Fruit fly (Drosophila melanogaster) whole organism, embryonic: ENCODE data around the gene Cpr23B.

Experiments used
- Atf6 ChIP-seq: fragments of 200-800 bp; sonication (Bioruptor generic); IDR thresholded peaks from 2 replicates; pipeline ENCODE4 v1.3.6; 2022; ENCODE audit warnings: missing biosample characterization, missing genetic modification characterization
- CG10274 ChIP-seq: fragments of 200-800 bp; sonication (Bioruptor generic); optimal IDR thresholded peaks from 3 replicates; lab custom pipeline; 2017; ENCODE audit warnings: missing biosample characterization, mild to moderate bottlenecking, missing genetic modification characterization
- CG11504 ChIP-seq: fragments of 200-800 bp; sonication (Bioruptor generic); optimal IDR thresholded peaks from 3 replicates; lab custom pipeline; 2019; ENCODE audit warnings: missing biosample characterization, mild to moderate bottlenecking, missing genetic modification characterization, moderate library complexity
- CG12659 ChIP-seq: fragments of 200-800 bp; sonication (Bioruptor generic); optimal IDR thresholded peaks from 3 replicates; lab custom pipeline; 2017; ENCODE audit warnings: mild to moderate bottlenecking, missing biosample characterization, missing genetic modification reagents, missing genetic modification characterization
- CG12769 ChIP-seq: fragments of 200-800 bp; sonication (Bioruptor generic); optimal IDR thresholded peaks from 2 replicates; lab custom pipeline; 2019; ENCODE audit warnings: missing biosample characterization, mild to moderate bottlenecking, missing genetic modification characterization, moderate library complexity
- CG14441 ChIP-seq: fragments of 200-800 bp; sonication (Bioruptor generic); IDR thresholded peaks from 2 replicates; pipeline ENCODE4 v1.3.6; 2022; ENCODE audit warnings: missing biosample characterization, missing genetic modification characterization
- CG17361 ChIP-seq: fragments of 200-800 bp; sonication (Bioruptor generic); IDR thresholded peaks from 3 replicates; pipeline ENCODE4 v1.3.6; 2022; ENCODE audit warnings: missing biosample characterization, missing genetic modification characterization
- CG18262 ChIP-seq: fragments of 200-800 bp; optimal IDR thresholded peaks from 3 replicates; lab custom pipeline; 2019; ENCODE audit warnings: missing biosample characterization, mild to moderate bottlenecking, missing genetic modification characterization, moderate library complexity
- CG2678 ChIP-seq: fragments of 200-800 bp; sonication (Bioruptor generic); optimal IDR thresholded peaks from 3 replicates; lab custom pipeline; 2019; ENCODE audit warnings: missing biosample characterization, mild to moderate bottlenecking, missing genetic modification characterization, moderate library complexity
- CG31441 ChIP-seq: fragments of 200-800 bp; sonication (Bioruptor generic); IDR thresholded peaks from 2 replicates; pipeline ENCODE4 v1.3.6; 2022; ENCODE audit warnings: missing biosample characterization, missing genetic modification characterization
- CG32532 ChIP-seq: fragments of 200-800 bp; sonication (Bioruptor generic); IDR thresholded peaks from 2 replicates; pipeline ENCODE4 v1.3.6; 2022; ENCODE audit warnings: missing biosample characterization, missing genetic modification characterization
- CG3281 ChIP-seq: fragments of 200-800 bp; sonication (Bioruptor generic); optimal IDR thresholded peaks from 3 replicates; lab custom pipeline; 2017; ENCODE audit warnings: missing biosample characterization, mild to moderate bottlenecking, missing genetic modification characterization
- CG33213 ChIP-seq: fragments of 200-800 bp; sonication (Bioruptor generic); optimal IDR thresholded peaks from 3 replicates; lab custom pipeline; 2016; ENCODE audit warnings: missing biosample characterization, missing genetic modification characterization
- CG6175 ChIP-seq: fragments of 200-800 bp; sonication (Bioruptor generic); IDR thresholded peaks from 3 replicates; pipeline ENCODE4 v1.3.6; 2022; ENCODE audit warnings: missing biosample characterization, missing genetic modification characterization
- CG7357 ChIP-seq: fragments of 200-800 bp; sonication (Bioruptor generic); IDR thresholded peaks from 3 replicates; pipeline ENCODE4 v1.3.6; 2022; ENCODE audit warnings: missing biosample characterization, missing genetic modification characterization
- CG7987 ChIP-seq: fragments of 200-800 bp; sonication (Bioruptor generic); optimal IDR thresholded peaks from 2 replicates; lab custom pipeline; 2018; ENCODE audit warnings: missing biosample characterization, mild to moderate bottlenecking, missing genetic modification characterization, moderate library complexity
- CG8924 ChIP-seq: fragments of 200-800 bp; optimal IDR thresholded peaks from 3 replicates; lab custom pipeline; 2019; ENCODE audit warnings: missing biosample characterization, mild to moderate bottlenecking, missing genetic modification characterization, moderate library complexity
- D ChIP-seq, 2 experiments: fragments of 200-800 bp in 1 of 2; fragments of >200 bp in 1 of 2; sonication (Bioruptor generic) in 1 of 2; optimal IDR thresholded peaks; 2 replicates in 1 of 2; 3 replicates in 1 of 2; lab custom pipeline; 2017; ENCODE audit warnings: mild to moderate bottlenecking in 1 of 2, missing biosample characterization in 1 of 2, missing genetic modification characterization in 1 of 2, missing genetic modification reagents in 1 of 2
- Dad ChIP-seq: fragments of 200-800 bp; sonication (Bioruptor generic); optimal IDR thresholded peaks from 3 replicates; lab custom pipeline; 2016; ENCODE audit warnings: missing biosample characterization, missing genetic modification characterization
- Fer1 ChIP-seq: fragments of 200-800 bp; sonication (Bioruptor generic); optimal IDR thresholded peaks from 2 replicates; lab custom pipeline; 2017; ENCODE audit warnings: missing biosample characterization, mild to moderate bottlenecking, missing genetic modification characterization
- Hsf ChIP-seq: fragments of 200-800 bp; sonication (Bioruptor generic); optimal IDR thresholded peaks from 3 replicates; lab custom pipeline; 2016; ENCODE audit warnings: missing biosample characterization, missing genetic modification characterization
- Meics ChIP-seq: fragments of 200-800 bp; sonication (Bioruptor generic); optimal IDR thresholded peaks from 2 replicates; lab custom pipeline; 2017; ENCODE audit warnings: missing biosample characterization, mild to moderate bottlenecking, missing genetic modification characterization
- Poxn ChIP-seq: fragments of 200-800 bp; sonication (Bioruptor generic); IDR thresholded peaks from 2 replicates; pipeline ENCODE4 v1.3.6; 2022; ENCODE audit warnings: missing biosample characterization, missing genetic modification characterization
- Ptx1 ChIP-seq: fragments of 200-800 bp; sonication (Bioruptor generic); IDR thresholded peaks from 2 replicates; pipeline ENCODE4 v1.3.6; 2022; ENCODE audit warnings: missing biosample characterization, missing genetic modification characterization
- Sry-δ ChIP-seq: fragments of 200-800 bp; sonication (Bioruptor generic); optimal IDR thresholded peaks from 2 replicates; lab custom pipeline; 2016; ENCODE audit warnings: missing biosample characterization, missing genetic modification characterization
- Ssrp ChIP-seq: fragments of 200-800 bp; sonication (Bioruptor generic); optimal IDR thresholded peaks from 2 replicates; lab custom pipeline; 2018; ENCODE audit warnings: missing biosample characterization, mild to moderate bottlenecking, missing genetic modification characterization, moderate library complexity
- Tbp ChIP-seq: fragments of >200 bp; optimal IDR thresholded peaks from 2 replicates; lab custom pipeline; 2018; ENCODE audit warnings: missing biosample characterization, missing genetic modification characterization
- Xrp1 ChIP-seq: fragments of 200-800 bp; sonication (Bioruptor generic); IDR thresholded peaks from 2 replicates; pipeline ENCODE4 v1.3.6; 2022; ENCODE audit warnings: missing biosample characterization, missing genetic modification characterization
- YL-1 ChIP-seq: fragments of 200-800 bp; sonication (Bioruptor generic); optimal IDR thresholded peaks from 3 replicates; lab custom pipeline; 2017; ENCODE audit warnings: missing biosample characterization, mild to moderate bottlenecking, missing genetic modification characterization
- ase ChIP-seq: fragments of 200-800 bp; sonication (Bioruptor generic); IDR thresholded peaks from 3 replicates; pipeline ENCODE4 v1.3.6; 2022; ENCODE audit warnings: missing biosample characterization, missing genetic modification characterization
- bab2 ChIP-seq: fragments of 200-800 bp; sonication (Bioruptor generic); optimal IDR thresholded peaks from 2 replicates; lab custom pipeline; 2016; ENCODE audit warnings: missing biosample characterization, missing genetic modification characterization
- bcd ChIP-seq: fragments of 200-800 bp; sonication (Bioruptor generic); optimal IDR thresholded peaks from 2 replicates; lab custom pipeline; 2017; ENCODE audit warnings: missing biosample characterization, mild to moderate bottlenecking, missing genetic modification characterization
- bowl ChIP-seq: fragments of 200-800 bp; sonication (Bioruptor generic); IDR thresholded peaks from 2 replicates; pipeline ENCODE4 v1.3.6; 2022; ENCODE audit warnings: missing biosample characterization, missing genetic modification characterization
- cas ChIP-seq: fragments of 200-800 bp; sonication (Bioruptor generic); IDR thresholded peaks from 2 replicates; pipeline ENCODE4 v1.3.6; 2022; ENCODE audit warnings: missing biosample characterization, missing genetic modification characterization
- cato ChIP-seq: fragments of 200-800 bp; sonication (Bioruptor generic); optimal IDR thresholded peaks from 2 replicates; lab custom pipeline; 2016; ENCODE audit warnings: missing biosample characterization, missing genetic modification characterization, borderline replicate concordance
- caup ChIP-seq: fragments of 200-800 bp; sonication (Bioruptor generic); optimal IDR thresholded peaks from 3 replicates; lab custom pipeline; 2017; ENCODE audit warnings: missing biosample characterization, mild to moderate bottlenecking, missing genetic modification characterization, moderate library complexity; ENCODE audit not compliant: severe bottlenecking
- chm ChIP-seq: fragments of 200-800 bp; sonication (Bioruptor generic); IDR thresholded peaks from 2 replicates; pipeline ENCODE4 v1.3.6; 2022; ENCODE audit warnings: missing biosample characterization, missing genetic modification characterization
- dysf ChIP-seq: fragments of 200-800 bp; sonication (Bioruptor generic); IDR thresholded peaks from 3 replicates; pipeline ENCODE4 v1.3.6; 2022; ENCODE audit warnings: missing biosample characterization, missing genetic modification characterization
- ftz-f1 ChIP-seq: fragments of 200-800 bp; sonication (Bioruptor generic); optimal IDR thresholded peaks from 2 replicates; lab custom pipeline; 2016; ENCODE audit warnings: missing biosample characterization, missing genetic modification characterization
- gem ChIP-seq: fragments of 200-800 bp; sonication (Bioruptor generic); optimal IDR thresholded peaks from 2 replicates; lab custom pipeline; 2019; ENCODE audit warnings: missing biosample characterization, mild to moderate bottlenecking, missing genetic modification characterization, moderate library complexity
- gro ChIP-seq: fragments of 200-800 bp; sonication (Bioruptor generic); optimal IDR thresholded peaks from 2 replicates; lab custom pipeline; 2016; ENCODE audit warnings: missing biosample characterization, missing genetic modification characterization
- ham ChIP-seq: fragments of 200-800 bp; sonication (Bioruptor generic); IDR thresholded peaks from 2 replicates; pipeline ENCODE4 v1.3.6; 2022; ENCODE audit warnings: missing biosample characterization, missing genetic modification characterization
- knrl ChIP-seq: fragments of 200-800 bp; sonication (Bioruptor generic); IDR thresholded peaks from 3 replicates; pipeline ENCODE4 v1.3.6; 2022; ENCODE audit warnings: missing biosample characterization, missing genetic modification characterization; ENCODE audit not compliant: partially characterized antibody
- lab ChIP-seq: fragments of 200-800 bp; sonication (Bioruptor generic); optimal IDR thresholded peaks from 3 replicates; lab custom pipeline; 2017; ENCODE audit warnings: missing biosample characterization, missing genetic modification characterization, mild to moderate bottlenecking, moderate library complexity, missing genetic modification reagents
- lbe ChIP-seq: fragments of 200-800 bp; sonication (Bioruptor generic); optimal IDR thresholded peaks from 2 replicates; lab custom pipeline; 2016; ENCODE audit warnings: missing biosample characterization, mild to moderate bottlenecking, missing genetic modification characterization
- lilli ChIP-seq: fragments of 200-800 bp; sonication (Bioruptor generic); optimal IDR thresholded peaks from 3 replicates; lab custom pipeline; 2016; ENCODE audit warnings: missing biosample characterization, missing genetic modification characterization
- sens ChIP-seq: fragments of 200-800 bp; sonication (Bioruptor generic); peaks from one replicate; lab custom pipeline; 2016; ENCODE audit warnings: missing biosample characterization, missing genetic modification characterization
- tio ChIP-seq: fragments of 200-800 bp; sonication (Bioruptor generic); optimal IDR thresholded peaks from 2 replicates; lab custom pipeline; 2017; ENCODE audit warnings: missing biosample characterization, missing genetic modification characterization, inconsistent platforms
- unc-4 ChIP-seq: fragments of 200-800 bp; sonication (Bioruptor generic); IDR thresholded peaks from 2 replicates; pipeline ENCODE4 v1.3.6; 2022; ENCODE audit warnings: missing biosample characterization, missing genetic modification characterization; ENCODE audit not compliant: partially characterized antibody

Gene Cpr23B

dm6 chr2L:2872309-2872932 lies 34.2 kb downstream of the Cpr23B start (continued):
- TF ChIP-seq CG7987 (GFP tag; lab: Kevin White, UChicago) (peak; percentile 91), CG6175 (GFP tag; lab: Robert Waterston, UW) (0 out of 3 replicates have a peak, but pooled peaks have one; percentile 4), CG12769 (tag; lab: Kevin White, UChicago) (peak; percentile 61), ham (no peak), knrl (GFP tag; lab: Robert Waterston, UW) (no peak), bcd (GFP tag; lab: Kevin White, UChicago) (peak; percentile 16), lilli (GFP tag; lab: Kevin White, UChicago) (peak; percentile 56), CG3281 (GFP tag; lab: Kevin White, UChicago) (peak; percentile 34), CG7357 (GFP tag; lab: Robert Waterston, UW) (peak; percentile 33; the same call in 1 of the 3 replicates), CG12659 (GFP tag; lab: Kevin White, UChicago) (peak; percentile 47), Fer1 (GFP tag; lab: Kevin White, UChicago) (peak; percentile 56), cas (GFP tag; lab: Robert Waterston, UW) (no peak), CG31441 (GFP tag; lab: Robert Waterston, UW) (peak; percentile 28; the same call in 1 of the 2 replicates), bowl (0 out of 2 replicates have a peak, but pooled peaks have one; percentile 27), CG17361 (GFP tag; lab: Robert Waterston, UW) (peak; percentile 34; the same call in 1 of the 3 replicates), bab2 (GFP tag; lab: Kevin White, UChicago) (no peak), caup (GFP tag; lab: Kevin White, UChicago) (peak; percentile 57), Meics (peak; percentile 46), chm (GFP tag; lab: Robert Waterston, UW) (0 out of 2 replicates have a peak, but pooled peaks have one; percentile 6), ftz-f1 (peak; percentile 9), YL-1 (GFP tag; lab: Kevin White, UChicago) (peak; percentile 22), CG32532 (GFP tag; lab: Robert Waterston, UW) (peak; percentile 16; the same call in 1 of the 2 replicates), CG18262 (tag; lab: Kevin White, UChicago) (peak; percentile 17), CG10274 (peak; percentile 61), cato (no peak), ase (GFP tag; lab: Robert Waterston, UW) (0 out of 3 replicates have a peak, but pooled peaks have one; percentile 17), unc-4 (GFP tag; lab: Robert Waterston, UW) (no peak), CG8924 (tag; lab: Kevin White, UChicago) (peak; percentile 41), Hsf (GFP tag; lab: Kevin White, UChicago) (peak; percentile 9), Ptx1 (GFP tag; lab: Robert Waterston, UW) (peak; percentile 66), CG33213 (GFP tag; lab: Kevin White, UChicago) (no peak), CG14441 (no peak), Tbp (GFP tag; lab: Kevin White, UChicago) (no peak), tio (GFP tag; lab: Kevin White, UChicago) (no peak), Poxn (GFP tag; lab: Robert Waterston, UW) (no peak), sens (GFP tag; lab: Kevin White, UChicago) (peak; percentile 85), D (optimal IDR thresholded peaks at IDR 0.05; lab: Kevin White, UChicago) (no peak), D (GFP tag; optimal IDR thresholded peaks at IDR 0.05; lab: Kevin White, UChicago) (no peak), Xrp1 (GFP tag; lab: Robert Waterston, UW) (peak; percentile 49; the same call in 1 of the 2 replicates), Atf6 (peak; percentile 72), lab (GFP tag; lab: Kevin White, UChicago) (peak; percentile 59), gro (GFP tag; lab: Kevin White, UChicago) (no peak), CG11504 (tag; lab: Kevin White, UChicago) (peak; percentile 50), Sry-δ (no peak), Dad (GFP tag; lab: Kevin White, UChicago) (no peak), dysf (GFP tag; lab: Robert Waterston, UW) (peak; percentile 72), CG2678 (tag; lab: Kevin White, UChicago) (peak; percentile 69), Ssrp (tag; lab: Kevin White, UChicago) (peak; percentile 16), gem (peak; percentile 63), lbe (GFP tag; lab: Kevin White, UChicago) (no peak)
